Fruit fly (Drosophila melanogaster) whole organism, wandering third instar larva: ENCODE measurements around the gene CG43737.

ENCODE experiments used
- Hnf4 ChIP-seq: fragments of 200-800 bp; sonication (Bioruptor generic); optimal IDR thresholded peaks from 2 replicates; lab custom pipeline; 2016; ENCODE audit warnings: missing biosample characterization, mild to moderate bottlenecking, missing genetic modification characterization
- Jra ChIP-seq: sonication (Bioruptor generic); optimal IDR thresholded peaks from 2 replicates; lab custom pipeline; 2016; ENCODE audit warnings: missing biosample characterization, missing genetic modification characterization
- N ChIP-seq: fragments of >200 bp; optimal IDR thresholded peaks from 2 replicates; lab custom pipeline; 2018; ENCODE audit warnings: missing biosample characterization, missing external identifiers, missing genetic modification characterization
- OdsH ChIP-seq: fragments of 200-800 bp; sonication (Bioruptor generic); optimal IDR thresholded peaks from 2 replicates; lab custom pipeline; 2016; ENCODE audit warnings: missing biosample characterization, mild to moderate bottlenecking, missing genetic modification characterization
- brk ChIP-seq: fragments of 200-800 bp; sonication (Bioruptor generic); optimal IDR thresholded peaks from 2 replicates; lab custom pipeline; 2016; ENCODE audit warnings: missing biosample characterization, mild to moderate bottlenecking, missing genetic modification characterization
- dmrt93B ChIP-seq: fragments of 200-800 bp; sonication (Bioruptor generic); optimal IDR thresholded peaks from 2 replicates; lab custom pipeline; 2018; ENCODE audit warnings: missing biosample characterization, mild to moderate bottlenecking, missing genetic modification characterization
- h ChIP-seq: fragments of 200-800 bp; sonication (Bioruptor generic); optimal IDR thresholded peaks from 3 replicates; lab custom pipeline; 2016; ENCODE audit warnings: missing biosample characterization, mild to moderate bottlenecking, missing genetic modification characterization

dm6 chrX:15132065-15132464 is 43.2 kb upstream of the CG43737 start:
- TF ChIP-seq brk (GFP tag; lab: Kevin White, UChicago) (no peak), N (GFP tag; lab: Kevin White, UChicago) (no peak), OdsH (GFP tag; lab: Kevin White, UChicago) (no peak), h (GFP tag; lab: Kevin White, UChicago) (no peak), Jra (GFP tag; lab: Kevin White, UChicago) (no peak), dmrt93B (GFP tag; lab: Kevin White, UChicago) (no peak), Hnf4 (GFP tag; lab: Kevin White, UChicago) (no peak)
